Worm (Caenorhabditis elegans) whole organism, early embryonic: Measurements from ENCODE around the gene ncx-8.

Experiments
- B0310.2 ChIP-seq: sonication (generic microtip); optimal IDR thresholded peaks from 2 replicates; lab custom pipeline; 2016; ENCODE audit warnings: mild to moderate bottlenecking, missing genetic modification characterization, missing compliant biosample characterization
- F13C5.2 ChIP-seq: sonication (generic microtip); optimal IDR thresholded peaks from 2 replicates; lab custom pipeline; 2017; ENCODE audit warnings: mild to moderate bottlenecking, missing genetic modification characterization, inconsistent platforms, missing compliant biosample characterization
- aly-1 ChIP-seq: sonication (generic microtip); optimal IDR thresholded peaks from 2 replicates; lab custom pipeline; 2016; ENCODE audit warnings: missing genetic modification characterization, missing compliant biosample characterization
- ama-1 ChIP-seq: fragments of 150-350 bp; optimal IDR thresholded peaks from 2 replicates; lab custom pipeline; 2014
- ceh-13 ChIP-seq: fragments of 200-800 bp; sonication (Bioruptor generic); optimal IDR thresholded peaks from 2 replicates; lab custom pipeline; 2018; ENCODE audit warnings: mild to moderate bottlenecking, missing genetic modification characterization, missing compliant biosample characterization
- ceh-36 ChIP-seq: sonication (generic microtip); optimal IDR thresholded peaks from 2 replicates; lab custom pipeline; 2016; ENCODE audit warnings: missing genetic modification characterization, inconsistent platforms, missing compliant biosample characterization
- ets-7 ChIP-seq: sonication (generic microtip); optimal IDR thresholded peaks from 2 replicates; lab custom pipeline; 2016; ENCODE audit warnings: missing genotype, missing genetic modification characterization, missing compliant biosample characterization
- flt-1 ChIP-seq: fragments of 200-800 bp; sonication (Bioruptor generic); IDR thresholded peaks from 2 replicates; pipeline ENCODE4 v1.3.6; 2022; ENCODE audit warnings: missing genetic modification characterization, missing compliant biosample characterization
- hmbx-1 ChIP-seq: sonication (generic microtip); optimal IDR thresholded peaks from 2 replicates; lab custom pipeline; 2016; ENCODE audit warnings: mild to moderate bottlenecking, missing genetic modification characterization, missing compliant biosample characterization
- hmg-4 ChIP-seq: fragments of 200-800 bp; sonication (Bioruptor generic); optimal IDR thresholded peaks from 2 replicates; lab custom pipeline; 2018; ENCODE audit warnings: mild to moderate bottlenecking, missing genetic modification characterization, missing compliant biosample characterization
- hnd-1 ChIP-seq: sonication (generic microtip); optimal IDR thresholded peaks from 2 replicates; lab custom pipeline; 2016; ENCODE audit warnings: missing genetic modification characterization, missing compliant biosample characterization
- pes-1 ChIP-seq: fragments of 200-800 bp; sonication (Bioruptor generic); IDR thresholded peaks from 2 replicates; pipeline ENCODE4 v1.3.6; 2022; ENCODE audit warnings: missing genetic modification reagents, missing genetic modification characterization, missing compliant biosample characterization
- scrt-1 ChIP-seq: fragments of 200-800 bp; sonication (Bioruptor generic); IDR thresholded peaks from 2 replicates; pipeline ENCODE4 v1.3.6; 2022; ENCODE audit warnings: missing genetic modification characterization, missing compliant biosample characterization
- sea-1 ChIP-seq: fragments of 200-800 bp; sonication (Bioruptor generic); conservative IDR thresholded peaks from 2 replicates; pipeline ENCODE4 v1.3.6; 2022; ENCODE audit warnings: missing genetic modification characterization, missing compliant biosample characterization
- tbx-11 ChIP-seq: fragments of 200-800 bp; sonication (Bioruptor generic); IDR thresholded peaks from 2 replicates; pipeline ENCODE4 v1.3.6; 2022; ENCODE audit warnings: missing genetic modification characterization, missing compliant biosample characterization
- tbx-37 ChIP-seq: fragments of 200-800 bp; sonication (Bioruptor generic); conservative IDR thresholded peaks from 2 replicates; pipeline ENCODE4 v1.3.6; 2022; ENCODE audit warnings: missing genetic modification reagents, missing genetic modification characterization, missing compliant biosample characterization
- tra-4 ChIP-seq: sonication (generic microtip); optimal IDR thresholded peaks from 2 replicates; lab custom pipeline; 2017; ENCODE audit warnings: missing genetic modification characterization, missing compliant biosample characterization

The ncx-8 gene

ce11 chrV:5026438-5026837 is 39.4 kb upstream of the ncx-8 start:
- no peak for TF ChIP-seq tbx-37
- TF ChIP-seq sea-1 (GFP tag; lab: Robert Waterston, UW): no peak
- no peak for TF ChIP-seq ceh-36
- TF ChIP-seq ceh-13 (GFP tag; lab: Kevin White, UChicago): no peak
- TF ChIP-seq tbx-11: no peak
- no peak for TF ChIP-seq ets-7 (tag; lab: Kevin White, UChicago)
- no peak for TF ChIP-seq B0310.2

ce11 chrV:5023355-5023754 is 36.4 kb upstream of the ncx-8 start:
- TF ChIP-seq sea-1 (GFP tag; lab: Robert Waterston, UW): no peak
- peak; percentile 37 for TF ChIP-seq hmg-4 (GFP tag; lab: Kevin White, UChicago)
- no peak for TF ChIP-seq ceh-36

ce11 chrV:5018810-5019274 is 31.8 kb upstream of the ncx-8 start, which contains the start of gene srr-4:
srr-4 (plus strand) TSS chrV:5019224.
- TF ChIP-seq ama-1: no peak
- no peak for TF ChIP-seq hmbx-1 (tag; lab: Kevin White, UChicago)
- no peak for TF ChIP-seq F13C5.2
- no peak for TF ChIP-seq tbx-37
- TF ChIP-seq scrt-1 (GFP tag; lab: Robert Waterston, UW): no peak
- TF ChIP-seq hnd-1 (tag; lab: Kevin White, UChicago): no peak
- no peak for TF ChIP-seq flt-1 (GFP tag; lab: Robert Waterston, UW)
- TF ChIP-seq ceh-13 (GFP tag; lab: Kevin White, UChicago): no peak
- TF ChIP-seq sea-1 (GFP tag; lab: Robert Waterston, UW): no peak
- TF ChIP-seq tra-4 (tag; lab: Kevin White, UChicago): no peak
- TF ChIP-seq ceh-36: no peak
- TF ChIP-seq tbx-11: no peak
- TF ChIP-seq pes-1 (GFP tag; lab: Robert Waterston, UW): no peak
- no peak for TF ChIP-seq hmg-4 (GFP tag; lab: Kevin White, UChicago)

- TF ChIP-seq hnd-1 (tag; lab: Kevin White, UChicago) (no peak), hmbx-1 (tag; lab: Kevin White, UChicago) (no peak), ceh-36 (no peak), sea-1 (GFP tag; lab: Robert Waterston, UW) (no peak), ceh-13 (GFP tag; lab: Kevin White, UChicago) (no peak), F13C5.2 (no peak), ets-7 (tag; lab: Kevin White, UChicago) (no peak), B0310.2 (no peak), hmg-4 (GFP tag; lab: Kevin White, UChicago) (no peak), ama-1 (no peak), scrt-1 (GFP tag; lab: Robert Waterston, UW) (no peak), tbx-11 (no peak), tbx-37 (no peak), tra-4 (tag; lab: Kevin White, UChicago) (no peak), pes-1 (GFP tag; lab: Robert Waterston, UW) (no peak), aly-1 (tag; lab: Kevin White, UChicago) (no peak), flt-1 (GFP tag; lab: Robert Waterston, UW) (no peak)
Measured at ce11 chrV:5018067-5018466, 31.1 kb upstream of the ncx-8 start.

- no peak for TF ChIP-seq sea-1 (GFP tag; lab: Robert Waterston, UW)
- TF ChIP-seq pes-1 (GFP tag; lab: Robert Waterston, UW): no peak
- TF ChIP-seq F13C5.2: no peak
- TF ChIP-seq scrt-1 (GFP tag; lab: Robert Waterston, UW): no peak
- TF ChIP-seq ceh-13 (GFP tag; lab: Kevin White, UChicago): no peak
- no peak for TF ChIP-seq aly-1 (tag; lab: Kevin White, UChicago)
Measured at ce11 chrV:5016728-5017127, 29.7 kb upstream of the ncx-8 start.

ce11 chrV:5012193-5012853 is 25.3 kb upstream of the ncx-8 start, which contains the start of gene srr-6:
srr-6 (plus strand) TSS chrV:5012803.
- no peak for TF ChIP-seq ceh-13 (GFP tag; lab: Kevin White, UChicago)
- TF ChIP-seq tra-4 (tag; lab: Kevin White, UChicago): no peak
- TF ChIP-seq sea-1 (GFP tag; lab: Robert Waterston, UW): no peak

- TF ChIP-seq ets-7 (tag; lab: Kevin White, UChicago) (no peak), B0310.2 (no peak), aly-1 (tag; lab: Kevin White, UChicago) (no peak), ceh-13 (GFP tag; lab: Kevin White, UChicago) (no peak), scrt-1 (GFP tag; lab: Robert Waterston, UW) (no peak), hmbx-1 (tag; lab: Kevin White, UChicago) (no peak)
Measured at ce11 chrV:5001386-5001785, 14.4 kb upstream of the ncx-8 start, which contains the start of gene srr-8. srr-8 (plus strand) TSS chrV:5001686.

ce11 chrV:5000406-5000805 is 13.4 kb upstream of the ncx-8 start, which contains the start of gene ugt-7:
ugt-7 (minus strand) TSS chrV:5000566.
- TF ChIP-seq F13C5.2 (no peak), aly-1 (tag; lab: Kevin White, UChicago) (no peak), hmbx-1 (tag; lab: Kevin White, UChicago) (no peak), pes-1 (GFP tag; lab: Robert Waterston, UW) (no peak)
